Fruit fly (Drosophila melanogaster): ENCODE data around the gene CG2898.

Gene CG2898

DNA sequence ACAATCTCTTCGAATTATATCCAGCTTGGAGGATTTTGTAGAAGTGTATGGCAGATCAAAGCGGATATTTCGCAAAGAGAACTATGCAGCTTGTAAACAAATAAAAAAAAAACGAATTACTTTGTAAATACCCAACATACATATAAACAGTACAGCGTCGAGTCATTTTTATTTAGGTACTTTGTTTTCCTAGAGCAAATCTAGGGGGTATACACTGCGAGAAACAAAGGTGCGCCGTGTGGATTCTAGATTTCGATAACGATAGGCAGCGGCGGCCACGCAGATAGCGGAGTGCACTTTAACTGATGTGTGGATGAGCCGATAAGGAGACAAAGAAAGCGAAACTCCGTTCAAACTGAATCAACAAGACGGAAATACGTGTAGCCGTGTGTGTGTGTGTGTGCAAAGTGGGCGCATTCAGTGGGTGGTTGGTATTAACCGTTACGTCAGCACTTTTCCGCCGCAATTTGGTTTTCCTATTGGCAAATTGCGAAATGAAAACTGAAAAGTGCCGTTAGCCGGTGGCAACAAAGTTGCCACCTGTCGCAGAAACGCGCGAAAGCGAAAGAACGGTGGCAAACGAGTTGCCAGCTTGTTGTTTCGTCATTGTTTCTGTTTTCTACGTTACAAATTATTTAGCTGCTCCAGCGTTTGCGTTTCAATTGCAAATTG is 10.5 kb upstream of the CG2898 start:
- TF ChIP-seq psq (optimal IDR thresholded peaks at IDR 0.05) (no peak), insv (optimal IDR thresholded peaks at IDR 0.05) (no peak), Sin3A (optimal IDR thresholded peaks at IDR 0.05) (no peak), Myc (optimal IDR thresholded peaks at IDR 0.05) (no peak), ttk (optimal IDR thresholded peaks at IDR 0.05) (no peak), h (optimal IDR thresholded peaks at IDR 0.05) (no peak)

DNA sequence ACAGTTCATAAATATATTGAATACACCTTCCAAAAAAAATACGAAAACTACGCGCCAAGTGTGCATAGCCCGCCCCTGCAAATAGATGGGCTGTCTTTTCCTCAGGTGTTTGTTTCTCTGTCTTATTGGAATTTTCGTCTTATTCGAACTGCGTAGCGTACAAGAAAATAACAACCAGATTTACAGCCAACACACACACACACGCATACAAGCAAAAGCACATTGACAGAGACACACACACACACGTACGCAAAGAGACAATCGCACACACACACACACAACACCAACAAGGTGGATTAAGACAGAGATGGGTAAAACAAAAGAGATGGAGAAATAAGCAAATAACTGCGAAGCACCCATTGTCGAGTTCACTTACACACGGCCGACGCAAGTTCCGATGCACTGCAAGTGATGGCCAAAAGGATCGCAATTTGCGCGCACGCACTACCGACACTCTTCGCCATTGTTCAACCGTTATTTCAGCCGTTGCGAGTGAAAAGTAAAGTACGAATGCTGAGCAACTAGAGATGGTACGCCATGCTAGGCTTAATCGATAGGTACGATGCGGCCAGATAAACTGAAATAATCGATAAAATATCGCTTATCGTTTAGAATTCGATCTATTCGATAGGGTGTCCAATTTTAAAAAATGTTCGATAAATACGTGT is 9.3 kb upstream of the CG2898 start:
- TF ChIP-seq ttk (optimal IDR thresholded peaks at IDR 0.05) (no peak), insv (optimal IDR thresholded peaks at IDR 0.05) (no peak), psq (optimal IDR thresholded peaks at IDR 0.05) (no peak), Sin3A (optimal IDR thresholded peaks at IDR 0.05) (no peak), h (optimal IDR thresholded peaks at IDR 0.05) (no peak), Myc (optimal IDR thresholded peaks at IDR 0.05) (no peak)

DNA sequence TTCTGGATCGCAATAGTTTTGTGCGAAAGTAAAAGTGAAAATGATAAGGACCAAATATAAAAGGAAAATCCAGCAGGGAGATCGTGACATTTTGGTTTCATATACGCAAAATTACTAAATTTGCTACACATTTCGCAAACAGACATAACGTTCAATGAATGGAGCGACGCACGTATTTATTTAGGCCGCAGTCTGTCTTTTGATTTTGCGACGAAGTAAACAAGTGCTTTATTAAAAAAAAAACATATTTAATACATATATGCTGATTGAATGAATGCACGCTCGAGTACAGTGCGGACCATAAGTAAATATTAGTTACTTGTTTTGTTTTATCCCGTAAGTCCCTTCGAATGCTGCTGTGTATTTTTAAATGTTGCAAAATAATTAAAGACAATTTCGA is 7.8 kb upstream of the CG2898 start, which contains the start of gene CG32679:
Gene CG32679, minus strand, starts transcription at position 101 of the 400 bp plus-strand sequence.
- TF ChIP-seq ttk (optimal IDR thresholded peaks at IDR 0.05) (no peak), insv (optimal IDR thresholded peaks at IDR 0.05) (no peak), psq (optimal IDR thresholded peaks at IDR 0.05) (no peak), Sin3A (optimal IDR thresholded peaks at IDR 0.05) (no peak), Myc (optimal IDR thresholded peaks at IDR 0.05) (no peak)

DNA sequence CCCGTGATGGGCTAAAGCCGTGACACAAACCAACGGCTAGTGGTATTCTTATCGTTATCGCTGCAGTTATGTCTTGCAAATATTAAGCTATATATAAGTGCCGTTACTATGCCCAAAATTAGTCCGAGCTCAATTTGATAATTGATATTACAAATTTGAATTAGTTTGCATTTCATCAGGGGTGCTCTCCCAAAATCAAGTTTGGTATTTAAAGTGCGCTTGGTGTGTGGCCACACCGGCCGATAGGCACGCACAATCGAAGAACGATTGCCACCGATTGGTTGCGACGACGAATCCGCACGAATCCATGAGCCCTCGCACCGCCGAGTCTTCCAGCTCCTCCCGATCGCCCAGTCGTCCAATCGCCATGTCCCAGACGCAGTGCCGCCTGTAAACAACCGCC is 7.4 kb upstream of the CG2898 start, which contains the start of gene CG17841:
Gene CG17841, plus strand, starts transcription at position 252 of the 403 bp plus-strand sequence.
- no peak for TF ChIP-seq Myc (optimal IDR thresholded peaks at IDR 0.05)
- no peak for TF ChIP-seq Sin3A (optimal IDR thresholded peaks at IDR 0.05)
- TF ChIP-seq h (optimal IDR thresholded peaks at IDR 0.05): no peak
- no peak for TF ChIP-seq ttk (optimal IDR thresholded peaks at IDR 0.05)
- no peak for TF ChIP-seq insv (optimal IDR thresholded peaks at IDR 0.05)
- no peak for TF ChIP-seq psq (optimal IDR thresholded peaks at IDR 0.05)

DNA sequence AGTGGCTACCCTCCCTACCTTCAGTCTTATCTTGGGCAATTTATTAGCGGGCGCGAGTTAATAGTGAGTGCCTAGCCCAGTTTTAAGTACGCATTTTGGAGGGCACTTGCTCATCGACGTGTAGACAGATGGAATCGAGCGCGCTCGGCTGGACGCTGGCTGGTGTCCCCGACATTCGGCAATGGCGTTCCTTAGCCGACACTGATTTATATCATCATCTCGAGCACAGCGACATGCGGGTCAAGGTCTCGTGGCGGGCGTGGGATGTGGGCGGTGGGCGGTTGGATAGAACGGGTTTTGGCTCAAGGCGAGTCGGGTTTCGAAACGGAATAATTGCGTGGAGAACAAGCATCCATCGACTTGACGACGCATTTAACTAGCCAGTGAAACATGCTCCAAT is 5.9 kb upstream of the CG2898 start:
- TF ChIP-seq Myc (optimal IDR thresholded peaks at IDR 0.05) (no peak), Sin3A (optimal IDR thresholded peaks at IDR 0.05) (no peak), psq (optimal IDR thresholded peaks at IDR 0.05) (no peak), ttk (optimal IDR thresholded peaks at IDR 0.05) (no peak), insv (optimal IDR thresholded peaks at IDR 0.05) (no peak), h (optimal IDR thresholded peaks at IDR 0.05) (no peak)

DNA sequence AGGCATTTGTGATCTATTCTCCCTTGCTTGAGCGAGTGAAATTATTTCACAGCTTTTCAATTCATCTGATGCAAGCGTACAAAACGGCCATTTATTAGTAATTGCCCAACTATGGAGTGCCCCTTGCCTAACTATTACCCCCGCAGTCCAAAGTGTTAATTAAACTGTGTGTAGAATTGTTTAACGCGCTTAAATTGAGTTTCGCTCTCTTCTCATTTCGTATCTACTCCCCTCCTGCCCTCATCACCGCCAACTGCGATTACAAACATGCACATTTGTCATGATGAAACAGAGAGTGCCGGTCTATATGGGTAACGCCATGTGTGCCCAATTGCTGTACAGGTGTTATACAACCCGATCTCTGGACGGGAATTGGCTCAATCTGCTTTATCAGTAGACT is 5.4 kb upstream of the CG2898 start:
- TF ChIP-seq Sin3A (optimal IDR thresholded peaks at IDR 0.05) (no peak), insv (optimal IDR thresholded peaks at IDR 0.05) (no peak), ttk (optimal IDR thresholded peaks at IDR 0.05) (no peak), psq (optimal IDR thresholded peaks at IDR 0.05) (no peak), h (optimal IDR thresholded peaks at IDR 0.05) (no peak), Myc (optimal IDR thresholded peaks at IDR 0.05) (no peak)

DNA sequence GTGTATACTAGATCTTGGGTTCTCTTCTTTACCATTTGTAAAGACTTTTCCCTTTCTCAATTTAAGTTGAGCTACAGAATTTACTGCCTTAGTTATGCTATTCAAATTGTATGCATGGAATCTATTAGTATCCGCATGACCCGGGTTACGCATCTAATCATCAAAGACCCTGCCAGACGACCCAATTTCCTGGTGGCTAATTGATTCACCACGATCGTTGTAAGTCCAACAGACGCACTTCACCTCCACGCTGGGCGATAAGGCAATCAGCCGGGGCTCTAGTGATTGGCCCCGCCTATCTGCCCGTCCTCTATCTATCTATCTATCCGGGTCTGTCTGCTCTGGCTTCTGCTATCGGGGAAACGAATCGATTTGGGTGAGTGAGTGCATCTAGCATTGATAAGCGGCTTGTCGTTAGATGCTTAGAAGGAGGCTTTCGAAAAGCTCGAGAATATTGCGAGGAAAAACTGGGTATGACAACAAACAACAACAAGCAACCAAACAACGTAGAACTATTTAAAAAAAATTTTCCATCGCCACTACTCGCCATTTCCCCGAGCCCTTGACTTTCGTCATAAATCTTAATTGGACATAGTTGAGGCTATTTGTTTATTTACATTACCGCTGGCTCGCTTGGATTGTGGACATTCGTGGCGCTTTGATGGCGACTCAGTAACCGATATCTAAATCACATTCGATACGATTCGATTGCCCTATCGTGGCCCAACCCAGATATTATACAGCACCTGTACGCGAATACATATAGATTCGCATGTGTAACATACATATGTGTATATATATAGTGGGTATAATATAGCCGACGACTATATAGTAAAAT is 4.8 kb upstream of the CG2898 start:
- no peak for TF ChIP-seq psq (optimal IDR thresholded peaks at IDR 0.05)
- TF ChIP-seq Myc (optimal IDR thresholded peaks at IDR 0.05): no peak
- no peak for TF ChIP-seq Sin3A (optimal IDR thresholded peaks at IDR 0.05)
- no peak for TF ChIP-seq ttk (optimal IDR thresholded peaks at IDR 0.05)
- no peak for TF ChIP-seq insv (optimal IDR thresholded peaks at IDR 0.05)
- no peak for TF ChIP-seq h (optimal IDR thresholded peaks at IDR 0.05)

DNA sequence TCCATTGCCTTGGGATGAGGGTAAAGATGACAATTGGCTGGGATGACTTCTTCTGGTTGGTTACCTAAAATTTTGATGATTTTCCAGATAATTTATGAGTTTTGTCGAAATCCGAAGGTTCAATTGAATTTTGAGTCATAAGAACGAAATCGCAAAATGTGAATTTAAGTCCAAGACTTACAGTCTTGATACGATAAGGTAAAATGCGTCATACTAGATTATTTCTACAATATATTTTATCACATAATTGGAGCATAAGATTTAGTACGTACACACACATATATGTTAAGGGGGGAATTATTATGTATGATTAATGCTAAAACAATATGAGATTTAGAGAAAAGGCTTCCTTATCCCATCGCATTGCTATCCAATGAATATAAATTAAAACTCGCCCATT is 6.1 kb downstream of the CG2898 start, which contains the start of gene CG32681:
Gene CG32681, minus strand, starts transcription at position 101 of the 400 bp plus-strand sequence.
- no peak for TF ChIP-seq Myc (optimal IDR thresholded peaks at IDR 0.05)
- no peak for TF ChIP-seq psq (optimal IDR thresholded peaks at IDR 0.05)
- TF ChIP-seq ttk (optimal IDR thresholded peaks at IDR 0.05): no peak
- no peak for TF ChIP-seq Sin3A (optimal IDR thresholded peaks at IDR 0.05)
- TF ChIP-seq h (optimal IDR thresholded peaks at IDR 0.05): no peak
- no peak for TF ChIP-seq insv (optimal IDR thresholded peaks at IDR 0.05)

DNA sequence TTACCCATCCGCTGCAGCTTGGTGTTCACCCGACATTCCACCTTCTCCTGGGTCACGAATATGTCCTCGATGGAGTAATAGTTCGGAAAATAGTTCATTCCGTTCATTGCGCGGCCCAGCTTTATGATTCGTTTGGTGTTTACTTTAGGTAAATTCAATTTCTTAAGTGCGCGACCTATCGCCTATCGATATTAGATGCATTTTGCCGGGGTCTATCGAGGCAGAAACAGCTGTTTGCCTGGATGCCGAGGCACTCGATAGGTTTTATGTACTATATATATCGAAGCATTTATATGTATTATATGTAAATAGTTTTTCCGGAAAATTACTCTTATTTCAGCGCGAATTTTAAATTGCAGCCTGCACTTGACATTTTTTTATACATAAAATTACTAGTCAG is 9.8 kb downstream of the CG2898 start:
- TF ChIP-seq insv (optimal IDR thresholded peaks at IDR 0.05): no peak
- no peak for TF ChIP-seq Myc (optimal IDR thresholded peaks at IDR 0.05)
- no peak for TF ChIP-seq Sin3A (optimal IDR thresholded peaks at IDR 0.05)
- no peak for TF ChIP-seq ttk (optimal IDR thresholded peaks at IDR 0.05)
- no peak for TF ChIP-seq psq (optimal IDR thresholded peaks at IDR 0.05)
- no peak for TF ChIP-seq h (optimal IDR thresholded peaks at IDR 0.05)

DNA sequence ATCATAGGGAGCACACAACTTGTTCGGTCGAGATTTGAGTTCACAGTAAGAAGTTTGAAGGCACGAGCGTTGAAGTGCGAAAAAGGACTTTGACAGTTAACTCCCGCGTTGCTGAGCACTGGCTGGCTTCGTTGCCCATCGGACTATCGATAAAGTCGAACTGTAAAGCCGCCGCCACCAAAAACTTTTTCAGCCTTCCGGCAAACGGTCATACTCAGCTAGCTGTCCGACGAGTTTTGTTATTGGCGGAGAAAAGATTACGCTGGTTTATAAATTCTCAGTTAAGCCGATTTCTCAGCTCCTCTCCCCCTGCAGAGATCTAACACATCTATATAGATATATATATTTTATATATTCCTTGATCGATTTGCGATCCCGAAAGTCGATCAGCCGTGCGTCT is 10.6 kb downstream of the CG2898 start, which contains the start of the genes Psf3 and flw:
Gene Psf3, minus strand, starts transcription at position 105 of the 400 bp plus-strand sequence.
Gene flw, plus strand, starts transcription at position 204 of the 400 bp plus-strand sequence.
- TF ChIP-seq Sin3A (optimal IDR thresholded peaks at IDR 0.05) (no peak), Myc (optimal IDR thresholded peaks at IDR 0.05) (no peak), insv (optimal IDR thresholded peaks at IDR 0.05) (no peak), h (optimal IDR thresholded peaks at IDR 0.05) (no peak), psq (optimal IDR thresholded peaks at IDR 0.05) (no peak), ttk (optimal IDR thresholded peaks at IDR 0.05) (no peak)

DNA sequence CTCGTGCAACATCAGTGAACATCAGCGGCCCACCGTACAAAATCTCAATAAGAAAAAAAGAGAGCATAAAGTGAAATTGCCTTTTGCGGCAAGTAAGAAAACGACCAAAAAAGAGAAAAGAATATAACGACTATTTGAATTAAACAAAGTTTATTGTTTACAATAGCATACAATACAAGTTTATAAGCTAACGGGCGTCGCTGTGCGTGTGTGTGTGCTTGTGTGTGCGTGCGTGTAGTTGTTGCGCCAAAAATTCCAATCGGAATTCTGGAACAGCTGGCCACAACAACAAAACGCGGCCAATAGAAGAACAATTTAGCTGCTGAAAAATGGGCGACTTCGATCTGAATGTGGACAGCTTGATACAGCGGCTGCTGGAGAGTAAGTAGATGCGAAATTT is 11.0 kb downstream of the CG2898 start:
- no peak for TF ChIP-seq psq (optimal IDR thresholded peaks at IDR 0.05)
- TF ChIP-seq ttk (optimal IDR thresholded peaks at IDR 0.05): no peak
- TF ChIP-seq h (optimal IDR thresholded peaks at IDR 0.05): no peak
- TF ChIP-seq Sin3A (optimal IDR thresholded peaks at IDR 0.05): no peak
- TF ChIP-seq insv (optimal IDR thresholded peaks at IDR 0.05): no peak
- TF ChIP-seq Myc (optimal IDR thresholded peaks at IDR 0.05): no peak

Measured in Kc167 (cell line).